Fruit fly (Drosophila melanogaster): Measurements from ENCODE around the gene CG11630.

Gene CG11630

DNA sequence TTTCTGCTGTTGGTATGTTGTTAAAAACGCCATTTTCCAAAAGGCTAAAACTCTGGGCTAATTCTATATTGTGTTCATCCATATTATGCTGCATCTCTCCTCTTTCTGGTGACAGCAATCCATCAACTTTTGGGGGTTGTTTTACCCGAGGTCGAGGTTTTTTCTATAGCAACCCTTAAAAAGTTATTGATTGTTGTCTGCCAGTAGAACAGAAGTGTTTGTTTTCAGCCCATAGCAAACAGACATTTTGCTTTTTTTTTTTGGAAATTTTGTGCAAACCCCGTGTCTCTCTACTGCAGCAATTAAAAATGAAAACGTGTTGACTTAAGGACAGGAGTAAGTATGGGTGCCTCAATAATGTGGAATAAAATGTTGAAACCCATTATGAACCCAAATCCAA, 22.5 kb upstream of the CG11630 start (continued):
- TF ChIP-seq fd102C (GFP tag; optimal IDR thresholded peaks at IDR 0.05) (no peak), pros (GFP tag; optimal IDR thresholded peaks at IDR 0.05) (peak; percentile 3)

DNA sequence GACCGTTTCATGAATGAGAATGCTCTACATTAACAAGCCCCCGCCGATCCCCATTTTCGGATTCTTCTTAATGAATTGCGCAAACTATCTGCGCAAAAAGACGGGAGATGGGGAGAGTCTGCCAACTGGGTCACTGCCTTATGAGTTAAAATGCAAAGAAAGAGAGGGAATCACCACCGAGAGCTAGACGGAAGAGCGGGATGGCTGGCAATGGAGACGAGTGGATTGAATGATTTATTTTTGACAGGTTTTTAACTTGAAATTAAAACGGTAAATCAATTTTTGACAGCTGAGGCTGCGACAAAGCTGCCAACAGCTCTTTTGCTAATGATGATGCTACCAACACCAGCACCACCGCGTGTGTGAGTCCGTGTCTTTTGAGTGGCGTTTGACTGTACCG, 20.2 kb upstream of the CG11630 start:
- no peak for TF ChIP-seq CG11093 (GFP tag; IDR thresholded peaks at IDR 0.05)
- peak; percentile 72 for TF ChIP-seq Ets65A (GFP tag)

DNA sequence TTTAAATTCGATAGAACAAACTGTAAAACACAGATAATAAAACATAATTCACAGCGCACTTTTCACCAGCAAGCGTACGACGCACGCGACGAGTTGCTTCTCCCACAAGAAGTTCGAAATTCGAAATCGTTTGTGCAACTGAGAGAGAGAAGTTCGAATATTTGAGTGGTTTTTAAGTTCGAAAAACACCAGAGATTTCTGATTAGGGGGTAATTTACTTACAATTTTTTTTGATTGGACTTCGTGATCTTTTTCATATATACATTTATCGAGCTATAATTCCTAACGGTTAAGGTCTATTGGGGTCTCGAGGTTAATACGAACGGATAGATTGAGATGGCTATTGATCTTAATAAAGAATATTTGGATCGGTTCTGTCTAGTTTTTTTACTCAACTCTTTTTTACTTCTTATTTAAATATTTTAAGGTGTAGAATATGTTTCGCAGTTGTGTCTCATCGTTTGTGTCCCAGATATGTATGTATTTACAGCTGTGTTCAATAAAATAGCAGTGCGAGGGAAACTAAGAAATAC, 11.5 kb upstream of the CG11630 start, which contains the start of gene CG31612:
TSS of gene CG31612 (minus strand) at position 106 of the 533 bp plus-strand sequence.
- 0 out of 4 replicates have a peak, but pooled peaks have one; percentile 24 for TF ChIP-seq chinmo (GFP tag; IDR thresholded peaks at IDR 0.05; ENCODE audit: partially characterized antibody)
- no peak for TF ChIP-seq B-H2 (GFP tag; optimal IDR thresholded peaks at IDR 0.05)
- TF ChIP-seq CG13894 (tag; optimal IDR thresholded peaks at IDR 0.05): peak; percentile 57
- no peak for TF ChIP-seq CG1792 (GFP tag; optimal IDR thresholded peaks at IDR 0.05)
- TF ChIP-seq pb (GFP tag; optimal IDR thresholded peaks at IDR 0.05): no peak
- no peak for TF ChIP-seq dati (GFP tag; IDR thresholded peaks at IDR 0.05)
- peak; percentile 84 for TF ChIP-seq CG11696 (GFP tag; IDR thresholded peaks at IDR 0.05)
- no peak for TF ChIP-seq CG18764 (GFP tag; optimal IDR thresholded peaks at IDR 0.05)
- no peak for TF ChIP-seq CG8290 (GFP tag; optimal IDR thresholded peaks at IDR 0.05)
- TF ChIP-seq CG8290 (tag; optimal IDR thresholded peaks at IDR 0.05): peak in 1 of 2 experiments; percentile 12
- TF ChIP-seq CG2199 (GFP tag; IDR thresholded peaks at IDR 0.05): peak; percentile 8; the same call in 2 of the 3 replicates
- peak; percentile 15 for TF ChIP-seq cad (GFP tag; optimal IDR thresholded peaks at IDR 0.05)
- TF ChIP-seq Trl (optimal IDR thresholded peaks at IDR 0.05): peak in 1 of 2 experiments; percentile 40
- no peak for TF ChIP-seq Trl (GFP tag; optimal IDR thresholded peaks at IDR 0.05)
- TF ChIP-seq sqz (GFP tag; optimal IDR thresholded peaks at IDR 0.05): peak; percentile 71
- peak; percentile 1; the same call in 2 of the 4 replicates for TF ChIP-seq Gug (GFP tag; IDR thresholded peaks at IDR 0.05)
- no peak for TF ChIP-seq run (tag; optimal IDR thresholded peaks at IDR 0.05)
- TF ChIP-seq z (GFP tag; IDR thresholded peaks at IDR 0.05): peak; percentile 96
- TF ChIP-seq grn (GFP tag; optimal IDR thresholded peaks at IDR 0.05): peak; percentile 38

DNA sequence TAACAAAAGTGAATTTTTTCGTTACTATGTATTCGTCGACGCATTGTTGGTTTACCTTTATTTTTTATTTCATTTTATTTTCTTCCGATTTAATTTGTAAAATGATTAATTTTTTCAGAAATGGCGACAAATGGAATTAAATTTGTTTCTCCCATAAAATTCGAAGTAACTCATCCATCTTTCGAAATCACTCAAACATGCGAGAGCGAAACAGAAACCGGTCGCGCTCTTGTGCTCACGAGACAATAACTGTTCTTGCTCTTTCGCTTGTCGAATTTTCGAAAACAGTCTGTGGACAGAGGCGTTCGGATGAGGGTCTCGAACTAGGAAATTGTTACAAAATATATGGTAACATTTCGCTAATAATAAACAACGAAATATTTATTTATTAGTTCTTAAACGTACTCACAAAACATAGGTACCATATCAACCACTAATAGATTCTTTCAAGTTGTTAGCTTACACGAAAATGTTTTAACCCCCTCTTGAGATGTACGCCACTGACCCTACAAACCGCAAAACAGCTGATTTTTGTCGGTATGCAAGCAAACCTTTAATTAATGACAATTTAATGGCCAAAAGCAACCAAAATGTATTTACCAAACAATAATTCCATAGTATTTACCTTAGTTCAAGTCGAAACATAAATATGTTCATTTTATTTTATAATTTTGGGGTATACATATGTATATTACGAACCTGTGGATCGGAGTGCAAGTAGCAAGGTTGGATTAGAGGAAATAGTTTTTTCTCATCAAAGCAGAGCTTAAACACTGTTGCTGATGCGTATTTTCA, 10.9 kb upstream of the CG11630 start:
- TF ChIP-seq sob (GFP tag; IDR thresholded peaks at IDR 0.05): peak; percentile 98
- peak; percentile 85 for TF ChIP-seq CG17802 (tag; optimal IDR thresholded peaks at IDR 0.05)
- peak; percentile 98 for TF ChIP-seq HmgZ (tag; optimal IDR thresholded peaks at IDR 0.05)
- TF ChIP-seq dimm (GFP tag; IDR thresholded peaks at IDR 0.05): peak; percentile 81
- TF ChIP-seq CG17328 (GFP tag; IDR thresholded peaks at IDR 0.05): peak; percentile 98
- peak; percentile 97 for TF ChIP-seq Usf (GFP tag; optimal IDR thresholded peaks at IDR 0.05)
- TF ChIP-seq ssp (GFP tag; IDR thresholded peaks at IDR 0.05): peak; percentile 90
- peak; percentile 95 for TF ChIP-seq ase (GFP tag; IDR thresholded peaks at IDR 0.05)
- peak; percentile 98 for TF ChIP-seq CG15696 (tag; optimal IDR thresholded peaks at IDR 0.05)
- TF ChIP-seq Oli (tag; optimal IDR thresholded peaks at IDR 0.05): peak; percentile 98
- TF ChIP-seq ato (GFP tag; IDR thresholded peaks at IDR 0.05; ENCODE audit: partially characterized antibody): no peak
- TF ChIP-seq mam (GFP tag; optimal IDR thresholded peaks at IDR 0.05): peak; percentile 98
- TF ChIP-seq CG17359 (tag; optimal IDR thresholded peaks at IDR 0.05): peak; percentile 97
- TF ChIP-seq crc (GFP tag; optimal IDR thresholded peaks at IDR 0.05): peak; percentile 94
- TF ChIP-seq tap (tag; optimal IDR thresholded peaks at IDR 0.05): peak; percentile 98
- peak; percentile 98 for TF ChIP-seq CG4404 (GFP tag; IDR thresholded peaks at IDR 0.05)
- TF ChIP-seq oc (tag; optimal IDR thresholded peaks at IDR 0.05): peak; percentile 96
- TF ChIP-seq CG33213 (GFP tag; optimal IDR thresholded peaks at IDR 0.05): peak; percentile 95
- peak; percentile 95 for TF ChIP-seq H15 (GFP tag; IDR thresholded peaks at IDR 0.05)
- TF ChIP-seq dysf (GFP tag; IDR thresholded peaks at IDR 0.05): peak; percentile 98
- TF ChIP-seq run (tag; optimal IDR thresholded peaks at IDR 0.05): peak; percentile 100
- no peak for TF ChIP-seq Dfd (GFP tag; optimal IDR thresholded peaks at IDR 0.05)
- TF ChIP-seq CG6813 (GFP tag; optimal IDR thresholded peaks at IDR 0.05): peak; percentile 96
- TF ChIP-seq sima (GFP tag; optimal IDR thresholded peaks at IDR 0.05): peak; percentile 87

Measured in whole organism, embryonic.